Fruit fly (Drosophila melanogaster): ENCODE measurements around the gene mgl.
A peak's percentile ranks its signal among the peaks of the same experiment; 100 is the strongest.

Gene mgl

DNA sequence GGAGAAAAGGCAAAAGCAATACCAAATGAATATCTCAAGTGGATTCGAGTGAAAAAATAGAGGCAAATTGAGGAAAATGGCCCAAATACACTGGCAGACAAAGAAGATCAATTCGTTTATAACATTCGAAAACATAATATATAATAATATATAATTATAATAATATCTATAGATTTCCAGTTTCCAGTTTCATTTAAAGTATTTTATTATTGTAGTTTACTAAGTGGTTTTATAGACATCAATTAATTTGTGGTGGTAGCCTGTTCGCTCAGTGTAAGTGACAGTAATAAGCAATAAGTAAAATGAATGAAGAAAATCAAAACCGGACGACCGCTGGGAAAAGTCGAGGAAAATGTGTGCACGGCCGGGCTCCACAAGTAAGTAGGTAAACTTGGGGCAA lies 149.6 kb downstream of the mgl start (continued):
- TF ChIP-seq cg (GFP tag; optimal IDR thresholded peaks at IDR 0.05) (no peak), Mrtf (GFP tag; IDR thresholded peaks at IDR 0.05) (no peak), CG8388 (GFP tag; optimal IDR thresholded peaks at IDR 0.05) (peak; percentile 59), gfzf (GFP tag; optimal IDR thresholded peaks at IDR 0.05) (no peak), Fer3 (tag; optimal IDR thresholded peaks at IDR 0.05) (peak; percentile 38), CG17612 (GFP tag; IDR thresholded peaks at IDR 0.05) (no peak), kah (GFP tag; optimal IDR thresholded peaks at IDR 0.05) (no peak), tio (GFP tag; optimal IDR thresholded peaks at IDR 0.05) (no peak), CG14965 (GFP tag; optimal IDR thresholded peaks at IDR 0.05; ENCODE audit: borderline replicate concordance) (no peak), ara (GFP tag; IDR thresholded peaks at IDR 0.05) (no peak), zfh1 (GFP tag; IDR thresholded peaks at IDR 0.05) (no peak; the same call in 2 of the 3 replicates), ftz-f1 (GFP tag; optimal IDR thresholded peaks at IDR 0.05) (no peak), br (optimal IDR thresholded peaks at IDR 0.05) (no peak), CG11247 (GFP tag; IDR thresholded peaks at IDR 0.05) (no peak), Abd-B (GFP tag; optimal IDR thresholded peaks at IDR 0.05) (peak; percentile 16), CG7271 (tag; optimal IDR thresholded peaks at IDR 0.05) (no peak), Ssrp (tag; optimal IDR thresholded peaks at IDR 0.05) (peak; percentile 49), Taf1 (GFP tag; IDR thresholded peaks at IDR 0.05) (no peak), Fer1 (GFP tag; optimal IDR thresholded peaks at IDR 0.05) (peak; percentile 50), maf-S (GFP tag; optimal IDR thresholded peaks at IDR 0.05) (no peak), Pdp1 (GFP tag; optimal IDR thresholded peaks at IDR 0.05) (no peak), onecut (GFP tag; IDR thresholded peaks at IDR 0.05) (no peak), Hr78 (GFP tag; optimal IDR thresholded peaks at IDR 0.05) (no peak), CG3838 (GFP tag; optimal IDR thresholded peaks at IDR 0.05) (no peak), Lpt (GFP tag; optimal IDR thresholded peaks at IDR 0.05) (no peak), CG9727 (GFP tag; optimal IDR thresholded peaks at IDR 0.05) (peak; percentile 23), btn (GFP tag; optimal IDR thresholded peaks at IDR 0.05) (no peak), CG5180 (GFP tag; optimal IDR thresholded peaks at IDR 0.05) (no peak), Gug (GFP tag; IDR thresholded peaks at IDR 0.05) (no peak), Hr39 (optimal IDR thresholded peaks at IDR 0.05) (no peak), dysf (GFP tag; IDR thresholded peaks at IDR 0.05) (no peak; the same call in 2 of the 3 replicates), Hsf (GFP tag; optimal IDR thresholded peaks at IDR 0.05) (no peak), Hr51 (GFP tag; optimal IDR thresholded peaks at IDR 0.05) (peak in 1 of 2 experiments; percentile 68), CG7963 (GFP tag; IDR thresholded peaks at IDR 0.05; ENCODE audit: partially characterized antibody) (no peak), pros (GFP tag; optimal IDR thresholded peaks at IDR 0.05) (no peak), sisA (GFP tag; IDR thresholded peaks at IDR 0.05) (no peak), CG6765 (GFP tag; optimal IDR thresholded peaks at IDR 0.05) (no peak), pan (optimal IDR thresholded peaks at IDR 0.05) (no peak), pan (GFP tag; optimal IDR thresholded peaks at IDR 0.05 in 1 of 2, IDR thresholded peaks at IDR 0.05 in 1 of 2) (peak in 1 of 2 experiments; percentile 75), CkIIα-i1 (GFP tag; IDR thresholded peaks at IDR 0.05) (no peak), CG4854 (GFP tag; optimal IDR thresholded peaks at IDR 0.05) (no peak), CG17361 (GFP tag; IDR thresholded peaks at IDR 0.05) (peak; percentile 32; the same call in 1 of the 3 replicates), CG17359 (tag; optimal IDR thresholded peaks at IDR 0.05) (peak; percentile 53), CG34224 (GFP tag; IDR thresholded peaks at IDR 0.05; ENCODE audit: partially characterized antibody) (no peak), CG13894 (tag; optimal IDR thresholded peaks at IDR 0.05) (no peak), CG13296 (GFP tag; optimal IDR thresholded peaks at IDR 0.05) (peak; percentile 28), gsb-n (tag; optimal IDR thresholded peaks at IDR 0.05) (peak; percentile 27), wor (GFP tag; IDR thresholded peaks at IDR 0.05) (no peak), Chrac-16 (GFP tag; optimal IDR thresholded peaks at IDR 0.05) (no peak), Sox100B (GFP tag; optimal IDR thresholded peaks at IDR 0.05) (peak; percentile 31), pb (GFP tag; optimal IDR thresholded peaks at IDR 0.05) (no peak), CG12744 (GFP tag; optimal IDR thresholded peaks at IDR 0.05) (no peak)

All from whole organism, embryonic.